Worm (Caenorhabditis elegans) whole organism, late embryonic: ENCODE results near the gene F13E6.2.

Source experiments
- ceh-31 ChIP-seq: sonication (generic microtip); optimal IDR thresholded peaks from 2 replicates; lab custom pipeline; 2016; ENCODE audit warnings: missing genetic modification characterization, missing compliant biosample characterization
- hlh-13 ChIP-seq: fragments of 200-800 bp; sonication (Bioruptor generic); optimal IDR thresholded peaks from 2 replicates; lab custom pipeline; 2018; ENCODE audit warnings: mild to moderate bottlenecking, missing genetic modification characterization, missing compliant biosample characterization
- pha-2 ChIP-seq: sonication (generic microtip); optimal IDR thresholded peaks from 2 replicates; lab custom pipeline; 2017; ENCODE audit warnings: mild to moderate bottlenecking, missing genetic modification characterization, missing compliant biosample characterization
- pha-4 ChIP-seq: fragments of 150-350 bp; optimal IDR thresholded peaks from 2 replicates; lab custom pipeline; 2018; ENCODE audit warnings: missing biosample characterization, missing genetic modification reagents, missing genetic modification characterization
- pros-1 ChIP-seq: fragments of 150-350 bp; optimal IDR thresholded peaks from 2 replicates; lab custom pipeline; 2014; ENCODE audit warnings: missing biosample characterization, missing genetic modification reagents, missing genetic modification characterization
- sox-2 ChIP-seq: fragments of 200-800 bp; sonication (Bioruptor generic); IDR thresholded peaks from 2 replicates; pipeline ENCODE4 v1.3.6; 2022; ENCODE audit warnings: missing genetic modification reagents, missing genetic modification characterization, missing compliant biosample characterization
- unc-55 ChIP-seq: sonication (generic microtip); optimal IDR thresholded peaks from 2 replicates; lab custom pipeline; 2017; ENCODE audit warnings: missing biosample characterization, missing genetic modification reagents, missing genetic modification characterization

- TF ChIP-seq pros-1 (tag; lab: Kevin White, UChicago) (no peak), pha-2 (tag; lab: Kevin White, UChicago) (no peak), pha-4 (no peak), unc-55 (GFP tag; lab: Kevin White, UChicago) (no peak), sox-2 (GFP tag; lab: Robert Waterston, UW) (no peak), hlh-13 (GFP tag; lab: Kevin White, UChicago) (no peak), ceh-31 (no peak)
These were observed 6.4 kb downstream of the F13E6.2 start for ce11 chrX:10667424-10668291.
